Fruit fly (Drosophila melanogaster): ENCODE results near the gene para.

para gene

DNA sequence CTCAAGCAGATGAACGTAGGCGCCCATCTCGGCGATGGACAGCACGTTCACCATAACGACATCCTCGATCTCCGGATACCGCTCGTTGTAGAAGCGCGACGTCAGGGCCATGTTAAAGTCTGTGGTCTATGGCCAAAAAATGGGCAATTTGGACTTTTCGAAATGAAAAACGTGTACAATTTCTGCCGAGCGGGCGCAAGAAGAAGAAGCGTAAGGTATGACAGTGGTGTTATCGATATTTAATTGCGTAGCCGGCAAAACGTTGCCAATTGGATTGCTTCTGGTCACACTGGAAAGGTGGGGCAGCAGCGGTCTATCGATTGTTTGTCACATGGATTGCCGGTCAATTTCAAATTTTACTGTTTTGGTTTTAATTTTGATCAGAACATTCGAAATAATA, 86.1 kb downstream of the para start, which contains the start of gene eIF2alpha (continued):
- TF ChIP-seq Ravus (GFP tag; IDR thresholded peaks at IDR 0.05), result no peak
- no peak for TF ChIP-seq seq (GFP tag; IDR thresholded peaks at IDR 0.05)
- TF ChIP-seq Elba2 (GFP tag; optimal IDR thresholded peaks at IDR 0.05), result peak; percentile 58
- no peak for TF ChIP-seq croc (GFP tag; conservative IDR thresholded peaks at IDR 0.05)
- TF ChIP-seq NFAT (GFP tag; IDR thresholded peaks at IDR 0.05), result no peak
- TF ChIP-seq CG14710 (tag; optimal IDR thresholded peaks at IDR 0.05), result peak; percentile 98
- TF ChIP-seq CG10543 (GFP tag; optimal IDR thresholded peaks at IDR 0.05), result no peak
- TF ChIP-seq YL-1 (GFP tag; optimal IDR thresholded peaks at IDR 0.05), result peak; percentile 56
- peak; percentile 65 for TF ChIP-seq tna (GFP tag; IDR thresholded peaks at IDR 0.05; ENCODE audit: partially characterized antibody)
- no peak for TF ChIP-seq CG1792 (GFP tag; optimal IDR thresholded peaks at IDR 0.05)
- no peak for TF ChIP-seq gce (GFP tag; IDR thresholded peaks at IDR 0.05)
- TF ChIP-seq az2 (GFP tag; optimal IDR thresholded peaks at IDR 0.05), result no peak
- no peak for TF ChIP-seq Ssrp (tag; optimal IDR thresholded peaks at IDR 0.05)
- no peak for TF ChIP-seq Xrp1 (GFP tag; IDR thresholded peaks at IDR 0.05)
- TF ChIP-seq CG18476 (GFP tag; optimal IDR thresholded peaks at IDR 0.05), result no peak
- TF ChIP-seq zen2 (GFP tag; IDR thresholded peaks at IDR 0.05; ENCODE audit: partially characterized antibody), result no peak; the same call in 2 of the 3 replicates
- peak; percentile 87 for TF ChIP-seq amos (GFP tag; IDR thresholded peaks at IDR 0.05; ENCODE audit: partially characterized antibody)
- TF ChIP-seq ato (GFP tag; IDR thresholded peaks at IDR 0.05; ENCODE audit: partially characterized antibody), result peak; percentile 59; the same call in 1 of the 2 replicates
- no peak for TF ChIP-seq CG16863 (GFP tag; optimal IDR thresholded peaks at IDR 0.05)
- no peak for TF ChIP-seq CG1602 (GFP tag; optimal IDR thresholded peaks at IDR 0.05)
- no peak for TF ChIP-seq chn (GFP tag; optimal IDR thresholded peaks at IDR 0.05)
- no peak for TF ChIP-seq CG7928 (GFP tag; optimal IDR thresholded peaks at IDR 0.05)
- TF ChIP-seq row (GFP tag; IDR thresholded peaks at IDR 0.05), result peak; percentile 15; the same call in 1 of the 3 replicates
- TF ChIP-seq HLHmδ (GFP tag; optimal IDR thresholded peaks at IDR 0.05), result peak; percentile 11
- TF ChIP-seq pho (GFP tag; optimal IDR thresholded peaks at IDR 0.05), result no peak
- TF ChIP-seq danr (GFP tag; IDR thresholded peaks at IDR 0.05), result no peak
- peak; percentile 41 for TF ChIP-seq Adf1 (GFP tag; IDR thresholded peaks at IDR 0.05)
- TF ChIP-seq rib (GFP tag; IDR thresholded peaks at IDR 0.05), result no peak
- TF ChIP-seq CG11723 (GFP tag; optimal IDR thresholded peaks at IDR 0.05), result no peak
- peak; percentile 52 for TF ChIP-seq Sin3A (optimal IDR thresholded peaks at IDR 0.05)
- no peak for TF ChIP-seq CG10431 (GFP tag; optimal IDR thresholded peaks at IDR 0.05)
- no peak for TF ChIP-seq al (GFP tag; IDR thresholded peaks at IDR 0.05)
- no peak for TF ChIP-seq fd3F (GFP tag; optimal IDR thresholded peaks at IDR 0.05)
- peak; percentile 88 for TF ChIP-seq MESR4 (GFP tag; optimal IDR thresholded peaks at IDR 0.05)
- TF ChIP-seq z (GFP tag; IDR thresholded peaks at IDR 0.05), result no peak
- no peak for TF ChIP-seq ERR (GFP tag; optimal IDR thresholded peaks at IDR 0.05)
- no peak for TF ChIP-seq ttk (GFP tag; IDR thresholded peaks at IDR 0.05)
- TF ChIP-seq Mrtf (GFP tag; IDR thresholded peaks at IDR 0.05), result no peak
- TF ChIP-seq Opbp (GFP tag; IDR thresholded peaks at IDR 0.05; ENCODE audit: partially characterized antibody), result peak; percentile 81
- TF ChIP-seq CG12104 (GFP tag; optimal IDR thresholded peaks at IDR 0.05), result no peak
- peak in 1 of 2 experiments; percentile 50 for TF ChIP-seq Pdp1 (GFP tag; optimal IDR thresholded peaks at IDR 0.05)
- TF ChIP-seq CG3726 (GFP tag; IDR thresholded peaks at IDR 0.05), result no peak
- peak; percentile 41 for TF ChIP-seq CG17829 (tag; optimal IDR thresholded peaks at IDR 0.05)
- no peak for TF ChIP-seq hkb (optimal IDR thresholded peaks at IDR 0.05)
- 0 out of 2 replicates have a peak, but pooled peaks have one; percentile 28 for TF ChIP-seq hkb (GFP tag; IDR thresholded peaks at IDR 0.05)
- TF ChIP-seq CG1603 (tag; optimal IDR thresholded peaks at IDR 0.05), result peak; percentile 75
- peak; percentile 25 for TF ChIP-seq CG9437 (GFP tag; optimal IDR thresholded peaks at IDR 0.05)

Measured in whole organism, embryonic.